Fruit fly (Drosophila melanogaster): Measurements from ENCODE around the gene CG12239.

The CG12239 gene

dm6 chrX:5789187-5789586 is 2.8 kb upstream of the CG12239 start, which contains the start of gene CG15767:
TSS of gene CG15767 (plus strand) at chrX:5789487.
- TF ChIP-seq fru (GFP tag; optimal IDR thresholded peaks at IDR 0.05) (no peak), brk (GFP tag; optimal IDR thresholded peaks at IDR 0.05) (no peak), tai (GFP tag; optimal IDR thresholded peaks at IDR 0.05) (no peak), h (GFP tag; optimal IDR thresholded peaks at IDR 0.05) (no peak), jim (GFP tag; optimal IDR thresholded peaks at IDR 0.05) (no peak), sage (GFP tag; optimal IDR thresholded peaks at IDR 0.05) (no peak), rgr (GFP tag; optimal IDR thresholded peaks at IDR 0.05) (no peak), Vsx2 (GFP tag; optimal IDR thresholded peaks at IDR 0.05; ENCODE audit: partially characterized antibody) (no peak), Hnf4 (GFP tag; optimal IDR thresholded peaks at IDR 0.05) (no peak), foxo (GFP tag; optimal IDR thresholded peaks at IDR 0.05) (no peak), Dfd (GFP tag; optimal IDR thresholded peaks at IDR 0.05) (no peak), GATAd (GFP tag; optimal IDR thresholded peaks at IDR 0.05) (no peak), CG9705 (GFP tag; optimal IDR thresholded peaks at IDR 0.05) (no peak), Hr78 (GFP tag; optimal IDR thresholded peaks at IDR 0.05) (no peak), Hr83 (GFP tag; optimal IDR thresholded peaks at IDR 0.05; ENCODE audit: poor library complexity, severe bottlenecking) (no peak), woc (GFP tag; optimal IDR thresholded peaks at IDR 0.05) (no peak), usp (GFP tag; optimal IDR thresholded peaks at IDR 0.05) (no peak), Mio (GFP tag; optimal IDR thresholded peaks at IDR 0.05) (no peak), Sp1 (GFP tag; optimal IDR thresholded peaks at IDR 0.05) (no peak), CrebA (GFP tag; optimal IDR thresholded peaks at IDR 0.05; ENCODE audit: borderline replicate concordance) (no peak)

- TF ChIP-seq CrebA (GFP tag; optimal IDR thresholded peaks at IDR 0.05; ENCODE audit: borderline replicate concordance) (no peak), Dif (GFP tag; optimal IDR thresholded peaks at IDR 0.05; ENCODE audit: partially characterized antibody) (no peak), rgr (GFP tag; optimal IDR thresholded peaks at IDR 0.05) (no peak), Hnf4 (GFP tag; optimal IDR thresholded peaks at IDR 0.05) (no peak), OdsH (GFP tag; optimal IDR thresholded peaks at IDR 0.05) (no peak), Abd-B (GFP tag; optimal IDR thresholded peaks at IDR 0.05) (no peak), Jra (GFP tag; optimal IDR thresholded peaks at IDR 0.05) (no peak), Vsx2 (GFP tag; optimal IDR thresholded peaks at IDR 0.05; ENCODE audit: partially characterized antibody) (no peak), foxo (GFP tag; optimal IDR thresholded peaks at IDR 0.05) (peak in 1 of 2 experiments; percentile 5), psq (GFP tag; optimal IDR thresholded peaks at IDR 0.05) (no peak), dmrt93B (GFP tag; optimal IDR thresholded peaks at IDR 0.05) (no peak), Hr83 (GFP tag; optimal IDR thresholded peaks at IDR 0.05; ENCODE audit: poor library complexity, severe bottlenecking) (no peak), br (GFP tag; optimal IDR thresholded peaks at IDR 0.05) (no peak), pan (optimal IDR thresholded peaks at IDR 0.05) (no peak), CG32264 (GFP tag; optimal IDR thresholded peaks at IDR 0.05) (no peak), HLH106 (tag; optimal IDR thresholded peaks at IDR 0.05) (peak; percentile 21), h (GFP tag; optimal IDR thresholded peaks at IDR 0.05) (peak; percentile 11), sage (GFP tag; optimal IDR thresholded peaks at IDR 0.05) (no peak), GATAd (GFP tag; optimal IDR thresholded peaks at IDR 0.05) (no peak), brk (GFP tag; optimal IDR thresholded peaks at IDR 0.05) (no peak), ey (GFP tag; optimal IDR thresholded peaks at IDR 0.05) (peak; percentile 0), Rel (GFP tag; optimal IDR thresholded peaks at IDR 0.05) (no peak), Rel (tag; optimal IDR thresholded peaks at IDR 0.05) (no peak), CG9705 (GFP tag; optimal IDR thresholded peaks at IDR 0.05) (no peak), N (GFP tag; optimal IDR thresholded peaks at IDR 0.05) (no peak), Dfd (GFP tag; optimal IDR thresholded peaks at IDR 0.05) (no peak), Myc (optimal IDR thresholded peaks at IDR 0.05) (no peak), dl (GFP tag; optimal IDR thresholded peaks at IDR 0.05; ENCODE audit: insufficient read depth in 1 of 2, partially characterized antibody in 2 of 2) (no peak), Mio (GFP tag; optimal IDR thresholded peaks at IDR 0.05) (no peak)
Measured at dm6 chrX:5800634-5801033, 8.7 kb downstream of the CG12239 start.

dm6 chrX:5804377-5804776 is 12.4 kb downstream of the CG12239 start, which contains the start of gene Cpr5C:
TSS of gene Cpr5C (plus strand) at chrX:5804677.
- TF ChIP-seq dsf (GFP tag; optimal IDR thresholded peaks at IDR 0.05; ENCODE audit: borderline replicate concordance), result no peak

Data from whole organism, wandering third instar larva.